Worm (Caenorhabditis elegans): ENCODE results near the gene K04G11.1.

ce11 chrX:14377169-14377568 is 41.8 kb downstream of the K04G11.1 start, which contains the start of gene Y60A9A.1:
- TF ChIP-seq lsy-2 (tag; optimal IDR thresholded peaks at IDR 0.05) (no peak), sem-2 (GFP tag; optimal IDR thresholded peaks at IDR 0.05) (no peak), ceh-39 (tag; optimal IDR thresholded peaks at IDR 0.05) (no peak), mab-5 (tag; optimal IDR thresholded peaks at IDR 0.05) (no peak), nhr-237 (tag; optimal IDR thresholded peaks at IDR 0.05) (no peak)
